Worm (Caenorhabditis elegans) whole organism, late embryonic: Measurements from ENCODE around the gene K11H3.5.
A peak's percentile ranks its signal among the peaks of the same experiment; 100 is the strongest.

Source experiments
- C38D4.7 ChIP-seq: fragments of 200-800 bp; sonication (Bioruptor generic); optimal IDR thresholded peaks from 2 replicates; lab custom pipeline; 2018; ENCODE audit warnings: mild to moderate bottlenecking, missing genetic modification characterization, moderate library complexity, missing compliant biosample characterization
- F13H6.1 ChIP-seq: sonication (generic microtip); optimal IDR thresholded peaks from 2 replicates; lab custom pipeline; 2016; ENCODE audit warnings: missing genetic modification characterization, missing compliant biosample characterization
- K02D7.2 ChIP-seq: sonication (generic microtip); optimal IDR thresholded peaks from 2 replicates; lab custom pipeline; 2017; ENCODE audit warnings: mild to moderate bottlenecking, missing genetic modification characterization, missing compliant biosample characterization
- K09A11.1 ChIP-seq: sonication (generic microtip); optimal IDR thresholded peaks from 2 replicates; lab custom pipeline; 2017; ENCODE audit warnings: antibody characterized with exemption, mild to moderate bottlenecking, missing genetic modification characterization, missing compliant biosample characterization; ENCODE audit not compliant: insufficient read depth
- Y22D7AL.16 ChIP-seq: sonication (generic microtip); optimal IDR thresholded peaks from 2 replicates; lab custom pipeline; 2016; ENCODE audit warnings: missing genetic modification characterization, missing compliant biosample characterization
- ama-1 ChIP-seq: fragments of 150-350 bp; optimal IDR thresholded peaks from 2 replicates; lab custom pipeline; 2014
- ceh-14 ChIP-seq: sonication (generic microtip); optimal IDR thresholded peaks from 2 replicates; lab custom pipeline; 2016; ENCODE audit warnings: missing genotype, missing genetic modification characterization, missing compliant biosample characterization
- ceh-19 ChIP-seq: fragments of 200-800 bp; sonication (Bioruptor generic); optimal IDR thresholded peaks from 2 replicates; lab custom pipeline; 2018; ENCODE audit warnings: mild to moderate bottlenecking, missing genetic modification characterization, missing compliant biosample characterization
- ceh-2 ChIP-seq: sonication (generic microtip); optimal IDR thresholded peaks from 2 replicates; lab custom pipeline; 2016; ENCODE audit warnings: missing genotype, missing genetic modification characterization, missing compliant biosample characterization
- ceh-22 ChIP-seq: sonication (generic microtip); optimal IDR thresholded peaks from 2 replicates; lab custom pipeline; 2017; ENCODE audit warnings: missing biosample characterization, missing genetic modification characterization
- ceh-31 ChIP-seq: sonication (generic microtip); optimal IDR thresholded peaks from 2 replicates; lab custom pipeline; 2016; ENCODE audit warnings: missing genetic modification characterization, missing compliant biosample characterization
- ceh-34 ChIP-seq: sonication (generic microtip); optimal IDR thresholded peaks from 2 replicates; lab custom pipeline; 2016; ENCODE audit warnings: mild to moderate bottlenecking, missing genetic modification characterization, missing compliant biosample characterization
- ceh-45 ChIP-seq: fragments of 200-800 bp; sonication (Bioruptor generic); IDR thresholded peaks from 2 replicates; pipeline ENCODE4 v1.3.6; 2022; ENCODE audit warnings: missing genetic modification reagents, missing genetic modification characterization, missing compliant biosample characterization
- ceh-48 ChIP-seq: sonication (generic microtip); optimal IDR thresholded peaks from 2 replicates; lab custom pipeline; 2016; ENCODE audit warnings: missing genetic modification characterization, inconsistent platforms, missing compliant biosample characterization
- ceh-6 ChIP-seq: fragments of 200-800 bp; sonication (Bioruptor generic); optimal IDR thresholded peaks from 2 replicates; lab custom pipeline; 2018; ENCODE audit warnings: mild to moderate bottlenecking, missing genetic modification characterization, missing compliant biosample characterization
- che-1 ChIP-seq: sonication (generic microtip); optimal IDR thresholded peaks from 2 replicates; lab custom pipeline; 2016; ENCODE audit warnings: mild to moderate bottlenecking, missing genetic modification characterization, missing compliant biosample characterization
- ets-4 ChIP-seq: sonication (generic microtip); optimal IDR thresholded peaks from 2 replicates; lab custom pipeline; 2016; ENCODE audit warnings: missing genetic modification characterization, missing compliant biosample characterization
- eyg-1 ChIP-seq: sonication (generic microtip); optimal IDR thresholded peaks from 2 replicates; lab custom pipeline; 2016; ENCODE audit warnings: missing genotype, missing genetic modification characterization, missing compliant biosample characterization
- fax-1 ChIP-seq: sonication (generic microtip); optimal IDR thresholded peaks from 2 replicates; lab custom pipeline; 2016; ENCODE audit warnings: missing genotype, missing genetic modification characterization, missing compliant biosample characterization
- fkh-10 ChIP-seq: fragments of 150-350 bp; optimal IDR thresholded peaks from 2 replicates; lab custom pipeline; 2014; ENCODE audit warnings: missing biosample characterization, missing genetic modification reagents, missing genetic modification characterization
- fkh-6 ChIP-seq: sonication (generic microtip); optimal IDR thresholded peaks from 2 replicates; lab custom pipeline; 2016; ENCODE audit warnings: missing genetic modification characterization, missing compliant biosample characterization
- gmeb-2 ChIP-seq: sonication (generic microtip); optimal IDR thresholded peaks from 2 replicates; lab custom pipeline; 2016; ENCODE audit warnings: missing genetic modification characterization, inconsistent platforms, missing compliant biosample characterization
- hlh-30 ChIP-seq: sonication (generic microtip); optimal IDR thresholded peaks from 2 replicates; lab custom pipeline; 2017; ENCODE audit warnings: antibody characterized with exemption, missing genetic modification characterization, missing compliant biosample characterization; ENCODE audit not compliant: insufficient read depth
- hlh-6 ChIP-seq: sonication (generic microtip); optimal IDR thresholded peaks from 2 replicates; lab custom pipeline; 2016; ENCODE audit warnings: missing genotype, missing genetic modification characterization, missing compliant biosample characterization
- hlh-8 ChIP-seq: sonication (generic microtip); optimal IDR thresholded peaks from 2 replicates; lab custom pipeline; 2016; ENCODE audit warnings: missing genotype, missing genetic modification characterization, missing compliant biosample characterization
- mec-3 ChIP-seq: sonication (generic microtip); optimal IDR thresholded peaks from 2 replicates; lab custom pipeline; 2016; ENCODE audit warnings: borderline replicate concordance, missing genetic modification characterization, missing compliant biosample characterization
- nfya-1 ChIP-seq: sonication (generic microtip); optimal IDR thresholded peaks from 2 replicates; lab custom pipeline; 2017; ENCODE audit warnings: missing genetic modification characterization, mild to moderate bottlenecking, missing compliant biosample characterization, antibody characterized with exemption, moderate library complexity
- nhr-232 ChIP-seq: sonication (generic microtip); optimal IDR thresholded peaks from 2 replicates; lab custom pipeline; 2016; ENCODE audit warnings: missing genetic modification characterization, missing compliant biosample characterization
- npax-4 ChIP-seq: sonication (generic microtip); optimal IDR thresholded peaks from 2 replicates; lab custom pipeline; 2016; ENCODE audit warnings: missing genetic modification characterization, missing compliant biosample characterization
- odd-2 ChIP-seq: sonication (generic microtip); optimal IDR thresholded peaks from 2 replicates; lab custom pipeline; 2017; ENCODE audit warnings: antibody characterized with exemption, mild to moderate bottlenecking, missing genetic modification characterization, missing compliant biosample characterization
- pax-1 ChIP-seq: fragments of 150-350 bp; optimal IDR thresholded peaks from 2 replicates; lab custom pipeline; 2014; ENCODE audit warnings: missing biosample characterization, missing genetic modification characterization
- pros-1 ChIP-seq: fragments of 150-350 bp; optimal IDR thresholded peaks from 2 replicates; lab custom pipeline; 2014; ENCODE audit warnings: missing biosample characterization, missing genetic modification reagents, missing genetic modification characterization
- rnt-1 ChIP-seq: sonication (generic microtip); optimal IDR thresholded peaks from 2 replicates; lab custom pipeline; 2016; ENCODE audit warnings: missing genetic modification characterization, missing compliant biosample characterization
- tbx-2 ChIP-seq: sonication (generic microtip); optimal IDR thresholded peaks from 2 replicates; lab custom pipeline; 2016; ENCODE audit warnings: missing genetic modification characterization, missing compliant biosample characterization
- tbx-7 ChIP-seq: sonication (generic microtip); optimal IDR thresholded peaks from 2 replicates; lab custom pipeline; 2016; ENCODE audit warnings: missing genotype, missing genetic modification characterization, missing compliant biosample characterization
- ttx-3 ChIP-seq: sonication (generic microtip); optimal IDR thresholded peaks from 2 replicates; lab custom pipeline; 2016; ENCODE audit warnings: missing genetic modification reagents, missing genetic modification characterization, missing compliant biosample characterization
- unc-42 ChIP-seq: sonication (generic microtip); optimal IDR thresholded peaks from 2 replicates; lab custom pipeline; 2016; ENCODE audit warnings: missing genotype, missing genetic modification characterization, missing compliant biosample characterization
- unc-55 ChIP-seq: sonication (generic microtip); optimal IDR thresholded peaks from 2 replicates; lab custom pipeline; 2017; ENCODE audit warnings: missing biosample characterization, missing genetic modification reagents, missing genetic modification characterization
- unc-86 ChIP-seq: sonication (generic microtip); optimal IDR thresholded peaks from 2 replicates; lab custom pipeline; 2016; ENCODE audit warnings: missing genetic modification characterization, missing compliant biosample characterization
- ztf-16 ChIP-seq: sonication (generic microtip); optimal IDR thresholded peaks from 2 replicates; lab custom pipeline; 2017; ENCODE audit warnings: missing genetic modification characterization, missing compliant biosample characterization

K11H3.5 gene

DNA sequence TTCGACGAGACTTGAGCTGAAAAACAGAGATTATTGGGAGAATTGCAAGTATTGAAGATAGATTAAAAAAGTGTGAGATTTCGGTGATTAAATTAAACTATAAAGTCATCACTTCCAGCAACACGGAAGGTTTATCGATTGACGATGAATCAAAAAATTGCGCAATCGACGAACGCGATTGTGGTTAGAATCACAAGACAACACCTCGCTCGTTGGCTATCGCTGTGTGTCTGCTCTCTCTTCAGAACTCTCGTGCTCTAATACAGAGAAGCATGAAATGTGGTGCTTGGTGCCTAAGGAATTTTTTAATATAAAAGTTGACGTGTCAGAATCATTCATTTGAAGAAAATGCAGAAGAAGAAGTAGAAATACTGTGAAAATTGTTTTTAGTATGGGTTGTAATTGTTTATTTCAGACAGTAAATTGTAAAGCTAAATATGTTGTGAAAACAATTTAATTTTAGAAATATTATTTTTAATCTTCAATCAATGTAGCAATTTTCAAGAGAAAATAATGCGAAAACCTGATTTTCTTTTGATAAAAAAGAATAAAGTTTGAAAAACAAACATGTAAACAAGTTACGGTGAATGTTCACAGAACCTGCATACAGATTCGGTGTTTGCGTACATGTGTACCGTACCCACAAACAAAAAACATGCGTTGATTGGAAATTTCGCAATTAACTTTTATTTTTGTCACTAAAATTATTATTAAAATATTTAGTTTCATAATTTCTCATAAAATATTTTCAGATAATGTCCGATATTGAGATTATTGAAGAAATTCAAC is 16.2 kb upstream of the K11H3.5 start, which contains the start of the genes ZK632.10 and ZK632.11:
ZK632.10 (minus strand) TSS at position 560 of the 789 bp plus-strand sequence.
ZK632.11 (plus strand) TSS at position 753 of the 789 bp plus-strand sequence.
- no peak for TF ChIP-seq ceh-2
- TF ChIP-seq nfya-1 (tag; lab: Kevin White, UChicago): peak; percentile 18
- peak; percentile 78 for TF ChIP-seq hlh-30
- TF ChIP-seq ttx-3 (tag; lab: Kevin White, UChicago): no peak
- TF ChIP-seq K09A11.1 (tag; lab: Kevin White, UChicago): no peak
- peak; percentile 7 for TF ChIP-seq rnt-1 (tag; lab: Kevin White, UChicago)
- no peak for TF ChIP-seq fkh-6

DNA sequence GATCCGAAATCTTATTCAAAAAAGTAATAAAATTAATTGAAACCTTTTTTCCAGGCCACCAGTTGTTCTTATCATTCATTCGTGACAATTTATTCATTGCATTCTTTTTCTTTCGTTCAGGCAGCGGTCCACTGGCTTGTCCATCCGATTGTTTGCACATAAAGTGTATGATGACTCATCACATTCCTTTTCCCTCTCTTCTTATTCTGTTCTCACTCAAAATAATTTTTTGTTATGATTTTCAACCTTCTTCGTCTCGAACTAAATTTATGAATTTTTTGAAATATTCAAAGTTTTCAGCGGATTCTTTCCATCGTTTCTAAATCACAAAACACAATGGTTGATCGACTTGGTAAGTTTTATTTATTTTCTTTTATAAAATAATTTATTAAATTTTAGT is 13.1 kb upstream of the K11H3.5 start, which contains the start of gene ZK632.12:
ZK632.12 (plus strand) TSS at position 301 of the 400 bp plus-strand sequence.
- TF ChIP-seq ceh-34 (tag; lab: Kevin White, UChicago) (no peak), pax-1 (tag; lab: Kevin White, UChicago) (no peak), hlh-6 (no peak), ceh-6 (GFP tag; lab: Kevin White, UChicago) (no peak), ceh-14 (tag; lab: Kevin White, UChicago) (no peak), tbx-2 (tag; lab: Kevin White, UChicago) (no peak), ceh-31 (tag; lab: Kevin White, UChicago) (no peak), ztf-16 (tag; lab: Kevin White, UChicago) (no peak)
- TF ChIP-seq, all 69 proteins: peak for 0

DNA sequence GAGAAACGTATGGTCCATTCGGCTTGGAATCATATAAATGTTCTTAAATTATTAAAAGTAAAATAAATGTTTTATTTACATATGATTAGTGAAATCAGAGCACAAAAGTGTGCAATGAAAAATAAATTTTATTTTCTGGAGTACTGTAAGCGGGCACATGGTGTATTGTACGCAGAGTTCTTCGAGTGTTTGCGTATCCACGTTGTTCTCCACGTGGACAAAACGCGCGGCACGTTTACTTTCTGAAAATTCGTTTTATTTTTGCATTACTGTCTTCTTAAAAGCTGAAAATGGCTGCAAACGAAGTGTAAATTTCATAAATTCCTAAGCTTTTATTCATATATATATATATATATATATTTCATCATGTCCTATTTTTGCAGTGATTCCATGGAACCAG is 11.0 kb upstream of the K11H3.5 start:
- TF ChIP-seq hlh-8 (tag; lab: Kevin White, UChicago): no peak
- no peak for TF ChIP-seq ceh-19 (GFP tag; lab: Kevin White, UChicago)
- no peak for TF ChIP-seq unc-55
- TF ChIP-seq ceh-6 (GFP tag; lab: Kevin White, UChicago): no peak
- TF ChIP-seq che-1 (tag; lab: Kevin White, UChicago): no peak
- no peak for TF ChIP-seq ceh-45
- no peak for TF ChIP-seq unc-42 (tag; lab: Kevin White, UChicago)

DNA sequence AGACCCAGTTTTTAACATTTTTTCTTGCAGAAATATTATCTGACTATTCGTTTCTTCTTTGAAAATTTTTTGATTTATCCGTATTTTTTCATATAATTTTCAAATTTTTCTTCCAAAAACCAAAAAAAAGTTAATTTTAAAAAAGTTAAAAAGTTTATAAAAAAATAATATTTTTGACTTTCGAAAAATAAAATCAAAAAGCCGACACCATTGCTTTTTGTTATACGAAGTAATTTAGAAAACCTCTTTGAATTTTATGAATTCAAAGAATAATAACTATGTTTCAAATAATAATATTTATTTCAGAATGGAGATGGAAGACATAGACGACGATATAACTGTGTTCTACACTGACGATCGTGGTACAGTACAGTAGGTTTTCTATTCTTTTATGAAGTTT is 8.7 kb upstream of the K11H3.5 start, which contains the start of gene K11H3.8:
K11H3.8 (plus strand) TSS at position 301 of the 400 bp plus-strand sequence.
- no peak for TF ChIP-seq mec-3 (tag; lab: Kevin White, UChicago)
- TF ChIP-seq unc-55: no peak
- TF ChIP-seq ceh-22 (tag; lab: Kevin White, UChicago): no peak
- TF ChIP-seq pros-1: no peak
- no peak for TF ChIP-seq npax-4 (tag; lab: Kevin White, UChicago)
- TF ChIP-seq eyg-1 (tag; lab: Kevin White, UChicago): no peak
- no peak for TF ChIP-seq fkh-10 (GFP tag; lab: Kevin White, UChicago)
- no peak for TF ChIP-seq unc-86
- no peak for TF ChIP-seq ets-4 (tag; lab: Kevin White, UChicago)
- no peak for TF ChIP-seq F13H6.1
- TF ChIP-seq hlh-6: no peak

DNA sequence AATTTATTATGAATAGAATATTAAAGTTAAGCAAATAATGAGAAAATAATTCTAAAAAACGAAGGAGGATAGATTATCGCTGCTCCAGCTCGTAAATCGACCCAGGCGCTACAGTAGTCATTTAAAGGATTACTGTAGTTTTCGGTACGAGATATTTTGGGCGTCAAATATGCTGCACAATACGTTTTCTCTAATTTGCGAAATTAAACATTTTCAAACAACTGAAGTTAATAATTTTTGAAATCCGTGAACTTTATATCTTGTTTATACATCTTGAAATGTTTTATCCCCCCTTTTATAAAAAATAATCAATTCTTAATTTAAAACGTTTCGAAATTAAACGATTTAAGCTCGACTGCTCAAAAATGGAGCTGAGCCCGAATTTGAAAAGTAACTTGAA is 2.5 kb downstream of the K11H3.5 start, which contains the start of gene K11H3.2:
K11H3.2 (plus strand) TSS at position 301 of the 400 bp plus-strand sequence.
- TF ChIP-seq hlh-6 (no peak), fax-1 (no peak), tbx-7 (tag; lab: Kevin White, UChicago) (no peak), gmeb-2 (tag; lab: Kevin White, UChicago) (no peak), che-1 (tag; lab: Kevin White, UChicago) (no peak), C38D4.7 (GFP tag; lab: Kevin White, UChicago) (no peak), pax-1 (tag; lab: Kevin White, UChicago) (no peak), odd-2 (no peak), ceh-48 (tag; lab: Kevin White, UChicago) (no peak), K02D7.2 (tag; lab: Kevin White, UChicago) (no peak), ama-1 (lab: Kevin White, UChicago) (no peak), Y22D7AL.16 (tag; lab: Kevin White, UChicago) (no peak), nhr-232 (tag; lab: Kevin White, UChicago) (no peak), nfya-1 (tag; lab: Kevin White, UChicago) (no peak)
